Fruit fly (Drosophila melanogaster) Kc167 (cell line): Measurements from ENCODE around the gene CG33795.

Source experiments
- Myc ChIP-seq: fragments of >200 bp; optimal IDR thresholded peaks from 2 replicates; lab custom pipeline; 2017; ENCODE audit warnings: missing external identifiers
- Sin3A ChIP-seq: fragments of >200 bp; optimal IDR thresholded peaks from 2 replicates; lab custom pipeline; 2018; ENCODE audit warnings: missing external identifiers
- insv ChIP-seq: fragments of >200 bp; optimal IDR thresholded peaks from 3 replicates; lab custom pipeline; 2018; ENCODE audit warnings: missing external identifiers
- psq ChIP-seq: fragments of >200 bp; optimal IDR thresholded peaks from 2 replicates; lab custom pipeline; 2017; ENCODE audit warnings: missing external identifiers
- ttk ChIP-seq: sonication (Bioruptor generic); optimal IDR thresholded peaks from 2 replicates; lab custom pipeline; 2017; ENCODE audit warnings: missing external identifiers

dm6 chr3L:16204128-16204527 lies 32.9 kb upstream of the CG33795 start:
- TF ChIP-seq psq (no peak), Sin3A (lab: Kevin White, UChicago) (no peak), insv (lab: Kevin White, UChicago) (no peak), ttk (lab: Kevin White, UChicago) (no peak), Myc (no peak)
